Worm (Caenorhabditis elegans) whole organism, early embryonic: Measurements from ENCODE around the gene nhr-48.

ENCODE experiments used
- B0310.2 ChIP-seq: sonication (generic microtip); optimal IDR thresholded peaks from 2 replicates; lab custom pipeline; 2016; ENCODE audit warnings: mild to moderate bottlenecking, missing genetic modification characterization, missing compliant biosample characterization
- F13C5.2 ChIP-seq: sonication (generic microtip); optimal IDR thresholded peaks from 2 replicates; lab custom pipeline; 2017; ENCODE audit warnings: mild to moderate bottlenecking, missing genetic modification characterization, inconsistent platforms, missing compliant biosample characterization
- aly-1 ChIP-seq: sonication (generic microtip); optimal IDR thresholded peaks from 2 replicates; lab custom pipeline; 2016; ENCODE audit warnings: missing genetic modification characterization, missing compliant biosample characterization
- ama-1 ChIP-seq: fragments of 150-350 bp; optimal IDR thresholded peaks from 2 replicates; lab custom pipeline; 2014
- ceh-13 ChIP-seq: fragments of 200-800 bp; sonication (Bioruptor generic); optimal IDR thresholded peaks from 2 replicates; lab custom pipeline; 2018; ENCODE audit warnings: mild to moderate bottlenecking, missing genetic modification characterization, missing compliant biosample characterization
- ceh-36 ChIP-seq: sonication (generic microtip); optimal IDR thresholded peaks from 2 replicates; lab custom pipeline; 2016; ENCODE audit warnings: missing genetic modification characterization, inconsistent platforms, missing compliant biosample characterization
- ets-7 ChIP-seq: sonication (generic microtip); optimal IDR thresholded peaks from 2 replicates; lab custom pipeline; 2016; ENCODE audit warnings: missing genotype, missing genetic modification characterization, missing compliant biosample characterization
- flt-1 ChIP-seq: fragments of 200-800 bp; sonication (Bioruptor generic); IDR thresholded peaks from 2 replicates; pipeline ENCODE4 v1.3.6; 2022; ENCODE audit warnings: missing genetic modification characterization, missing compliant biosample characterization
- hmbx-1 ChIP-seq: sonication (generic microtip); optimal IDR thresholded peaks from 2 replicates; lab custom pipeline; 2016; ENCODE audit warnings: mild to moderate bottlenecking, missing genetic modification characterization, missing compliant biosample characterization
- hmg-4 ChIP-seq: fragments of 200-800 bp; sonication (Bioruptor generic); optimal IDR thresholded peaks from 2 replicates; lab custom pipeline; 2018; ENCODE audit warnings: mild to moderate bottlenecking, missing genetic modification characterization, missing compliant biosample characterization
- hnd-1 ChIP-seq: sonication (generic microtip); optimal IDR thresholded peaks from 2 replicates; lab custom pipeline; 2016; ENCODE audit warnings: missing genetic modification characterization, missing compliant biosample characterization
- pes-1 ChIP-seq: fragments of 200-800 bp; sonication (Bioruptor generic); IDR thresholded peaks from 2 replicates; pipeline ENCODE4 v1.3.6; 2022; ENCODE audit warnings: missing genetic modification reagents, missing genetic modification characterization, missing compliant biosample characterization
- scrt-1 ChIP-seq: fragments of 200-800 bp; sonication (Bioruptor generic); IDR thresholded peaks from 2 replicates; pipeline ENCODE4 v1.3.6; 2022; ENCODE audit warnings: missing genetic modification characterization, missing compliant biosample characterization
- sea-1 ChIP-seq: fragments of 200-800 bp; sonication (Bioruptor generic); conservative IDR thresholded peaks from 2 replicates; pipeline ENCODE4 v1.3.6; 2022; ENCODE audit warnings: missing genetic modification characterization, missing compliant biosample characterization
- tbx-11 ChIP-seq: fragments of 200-800 bp; sonication (Bioruptor generic); IDR thresholded peaks from 2 replicates; pipeline ENCODE4 v1.3.6; 2022; ENCODE audit warnings: missing genetic modification characterization, missing compliant biosample characterization
- tbx-37 ChIP-seq: fragments of 200-800 bp; sonication (Bioruptor generic); conservative IDR thresholded peaks from 2 replicates; pipeline ENCODE4 v1.3.6; 2022; ENCODE audit warnings: missing genetic modification reagents, missing genetic modification characterization, missing compliant biosample characterization
- tra-4 ChIP-seq: sonication (generic microtip); optimal IDR thresholded peaks from 2 replicates; lab custom pipeline; 2017; ENCODE audit warnings: missing genetic modification characterization, missing compliant biosample characterization

nhr-48 gene

DNA sequence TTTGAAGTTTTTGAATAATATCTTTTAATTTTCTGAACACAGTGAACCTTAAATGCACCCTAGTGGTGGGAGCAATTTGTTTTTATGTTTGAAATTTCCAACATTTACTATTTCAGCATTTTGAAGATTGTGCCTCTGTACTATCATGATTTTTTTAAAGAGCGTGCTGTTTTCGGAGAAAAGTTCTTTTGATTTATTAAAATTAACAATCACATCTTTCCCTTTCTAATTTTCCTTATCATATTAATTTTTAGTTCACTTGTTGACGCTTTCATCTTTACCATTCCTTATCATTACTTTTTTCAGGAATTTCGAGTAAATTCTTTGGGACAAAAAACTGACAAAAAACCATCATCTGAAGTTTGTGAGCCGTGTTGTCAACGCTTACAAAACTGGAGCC, at the start of gene nhr-48:
Gene nhr-48, plus strand, starts transcription at position 301 of the 400 bp plus-strand sequence.
- TF ChIP-seq ets-7 (tag; lab: Kevin White, UChicago) (no peak), flt-1 (GFP tag; lab: Robert Waterston, UW) (no peak), hmbx-1 (no peak), tra-4 (tag; lab: Kevin White, UChicago) (no peak), F13C5.2 (tag; lab: Kevin White, UChicago) (no peak), aly-1 (tag; lab: Kevin White, UChicago) (no peak), pes-1 (GFP tag; lab: Robert Waterston, UW) (no peak), sea-1 (no peak), tbx-37 (no peak), B0310.2 (tag; lab: Kevin White, UChicago) (no peak), tbx-11 (GFP tag; lab: Robert Waterston, UW) (no peak), ceh-36 (tag; lab: Kevin White, UChicago) (no peak), scrt-1 (GFP tag; lab: Robert Waterston, UW) (no peak), hnd-1 (no peak), ceh-13 (GFP tag; lab: Kevin White, UChicago) (no peak), hmg-4 (GFP tag; lab: Kevin White, UChicago) (no peak), ama-1 (lab: Kevin White, UChicago) (no peak)

DNA sequence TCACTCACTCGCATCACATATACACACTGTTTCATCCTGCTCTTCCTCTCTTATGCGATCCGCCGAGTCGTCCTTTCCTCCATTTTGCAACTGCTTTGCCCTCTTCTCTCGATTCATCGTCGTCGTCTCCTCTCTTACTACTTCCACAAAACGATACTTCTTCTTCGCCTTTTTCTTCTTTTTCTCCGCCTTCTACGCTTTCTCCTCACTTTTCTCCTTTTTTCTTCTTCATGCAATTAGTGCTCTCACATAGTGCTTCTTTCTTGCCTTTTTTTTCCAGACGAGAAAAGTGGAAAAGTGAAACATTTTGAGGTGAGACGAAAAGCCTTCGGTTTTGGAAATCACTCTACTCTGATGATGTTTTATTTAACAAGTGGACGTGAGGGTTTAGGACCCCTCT, 48.5 kb upstream of the nhr-48 start:
- no peak for TF ChIP-seq tbx-11 (GFP tag; lab: Robert Waterston, UW)
- TF ChIP-seq hnd-1 = no peak
- TF ChIP-seq pes-1 (GFP tag; lab: Robert Waterston, UW) = no peak
- no peak for TF ChIP-seq B0310.2 (tag; lab: Kevin White, UChicago)
- no peak for TF ChIP-seq ceh-13 (GFP tag; lab: Kevin White, UChicago)
- no peak for TF ChIP-seq tra-4 (tag; lab: Kevin White, UChicago)
- TF ChIP-seq F13C5.2 (tag; lab: Kevin White, UChicago) = no peak
- TF ChIP-seq aly-1 (tag; lab: Kevin White, UChicago) = no peak
- no peak for TF ChIP-seq hmbx-1
- no peak for TF ChIP-seq tbx-37
- TF ChIP-seq ceh-36 (tag; lab: Kevin White, UChicago) = no peak
- no peak for TF ChIP-seq flt-1 (GFP tag; lab: Robert Waterston, UW)
- TF ChIP-seq sea-1 = no peak
- no peak for TF ChIP-seq ama-1 (lab: Kevin White, UChicago)
- TF ChIP-seq scrt-1 (GFP tag; lab: Robert Waterston, UW) = no peak

- TF ChIP-seq hmbx-1 (no peak), tbx-37 (no peak), ama-1 (lab: Kevin White, UChicago) (no peak), aly-1 (tag; lab: Kevin White, UChicago) (no peak), hnd-1 (no peak), sea-1 (no peak), ceh-13 (GFP tag; lab: Kevin White, UChicago) (no peak), ets-7 (tag; lab: Kevin White, UChicago) (no peak), F13C5.2 (tag; lab: Kevin White, UChicago) (no peak), flt-1 (GFP tag; lab: Robert Waterston, UW) (no peak), pes-1 (GFP tag; lab: Robert Waterston, UW) (no peak), hmg-4 (GFP tag; lab: Kevin White, UChicago) (no peak), scrt-1 (GFP tag; lab: Robert Waterston, UW) (no peak), tra-4 (tag; lab: Kevin White, UChicago) (no peak)
These were observed 44.3 kb upstream of the nhr-48 start for ce11 chrX:15663740-15664139.

ce11 chrX:15666169-15666811, 41.7 kb upstream of the nhr-48 start, which contains the start of gene pcdr-1:
Gene pcdr-1 (plus strand): TSS chrX:15666761.
- TF ChIP-seq ama-1 (lab: Kevin White, UChicago) = no peak
- no peak for TF ChIP-seq pes-1 (GFP tag; lab: Robert Waterston, UW)
- no peak for TF ChIP-seq aly-1 (tag; lab: Kevin White, UChicago)
- TF ChIP-seq scrt-1 (GFP tag; lab: Robert Waterston, UW) = no peak
- TF ChIP-seq flt-1 (GFP tag; lab: Robert Waterston, UW) = no peak
- no peak for TF ChIP-seq tra-4 (tag; lab: Kevin White, UChicago)
- TF ChIP-seq hnd-1 = no peak
- no peak for TF ChIP-seq tbx-11 (GFP tag; lab: Robert Waterston, UW)
- no peak for TF ChIP-seq B0310.2 (tag; lab: Kevin White, UChicago)

DNA sequence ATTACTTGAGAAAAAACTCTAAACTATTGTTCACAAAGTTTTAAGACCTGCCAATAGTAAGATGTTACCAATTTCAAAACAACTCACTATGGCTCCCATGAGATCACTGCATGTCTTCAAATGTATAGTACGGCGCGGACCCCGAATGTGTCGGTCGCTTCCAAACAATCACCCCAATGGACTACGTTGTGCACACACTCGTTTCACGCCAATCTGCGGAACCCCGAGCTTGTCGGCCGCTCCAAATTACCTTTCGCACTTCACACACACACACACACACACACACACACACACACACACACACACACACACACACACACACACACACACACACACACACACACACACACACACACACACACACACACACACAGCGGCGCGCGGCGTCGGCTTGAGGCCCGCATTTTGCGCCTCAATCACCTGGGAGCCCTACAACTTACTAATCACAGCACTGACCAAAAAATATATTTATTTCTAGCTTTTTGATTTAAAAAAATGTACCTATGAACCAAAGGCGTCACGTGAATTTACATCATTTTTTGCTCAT, 39.9 kb upstream of the nhr-48 start:
- TF ChIP-seq ceh-13 (GFP tag; lab: Kevin White, UChicago) (no peak), flt-1 (GFP tag; lab: Robert Waterston, UW) (no peak), hmbx-1 (no peak), tbx-37 (no peak)

ce11 chrX:15668695-15669094, 39.3 kb upstream of the nhr-48 start:
- TF ChIP-seq scrt-1 (GFP tag; lab: Robert Waterston, UW) (no peak), sea-1 (no peak), hnd-1 (no peak), tra-4 (tag; lab: Kevin White, UChicago) (no peak), tbx-11 (GFP tag; lab: Robert Waterston, UW) (no peak), tbx-37 (no peak), ets-7 (tag; lab: Kevin White, UChicago) (no peak), F13C5.2 (tag; lab: Kevin White, UChicago) (no peak), flt-1 (GFP tag; lab: Robert Waterston, UW) (no peak), hmg-4 (GFP tag; lab: Kevin White, UChicago) (no peak), ceh-13 (GFP tag; lab: Kevin White, UChicago) (no peak)

ce11 chrX:15675622-15676021, 32.4 kb upstream of the nhr-48 start, which contains the start of gene F59D12.2:
Gene F59D12.2 (minus strand): TSS chrX:15675722.
- TF ChIP-seq tbx-37 (no peak), B0310.2 (tag; lab: Kevin White, UChicago) (no peak), pes-1 (GFP tag; lab: Robert Waterston, UW) (no peak), ceh-13 (GFP tag; lab: Kevin White, UChicago) (no peak), ama-1 (lab: Kevin White, UChicago) (no peak), tbx-11 (GFP tag; lab: Robert Waterston, UW) (no peak), hmg-4 (GFP tag; lab: Kevin White, UChicago) (no peak), scrt-1 (GFP tag; lab: Robert Waterston, UW) (no peak), hmbx-1 (no peak), F13C5.2 (tag; lab: Kevin White, UChicago) (no peak), hnd-1 (no peak), tra-4 (tag; lab: Kevin White, UChicago) (no peak), sea-1 (no peak), flt-1 (GFP tag; lab: Robert Waterston, UW) (no peak), aly-1 (tag; lab: Kevin White, UChicago) (no peak), ets-7 (tag; lab: Kevin White, UChicago) (no peak), ceh-36 (tag; lab: Kevin White, UChicago) (no peak)
